Worm (Caenorhabditis elegans): ENCODE measurements around the gene F54D5.4.

DNA sequence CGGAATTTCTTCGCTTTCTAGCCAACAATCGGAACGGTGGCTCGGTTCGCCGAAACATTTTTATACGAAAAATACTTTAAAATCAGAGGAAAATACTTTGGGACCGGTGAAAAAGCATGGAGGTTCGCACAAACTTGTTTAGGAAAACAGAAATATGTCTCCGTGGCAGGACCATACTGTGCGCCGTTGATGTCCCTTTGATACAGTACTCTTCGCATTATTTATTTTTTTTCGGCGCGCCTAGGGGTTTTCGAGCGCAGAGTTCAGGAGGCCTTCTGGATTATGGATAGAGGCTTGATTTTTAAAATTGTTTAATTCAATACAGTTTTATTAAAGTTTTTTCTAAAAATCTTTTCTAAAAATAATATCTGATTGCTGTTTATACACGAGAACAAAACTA lies 24.9 kb upstream of the F54D5.4 start, which contains the start of gene F54D5.9:
- no peak for TF ChIP-seq pqm-1 (tag; optimal IDR thresholded peaks at IDR 0.05)
- TF ChIP-seq ahr-1 (tag; optimal IDR thresholded peaks at IDR 0.05), result no peak
- TF ChIP-seq dve-1 (tag; optimal IDR thresholded peaks at IDR 0.05), result no peak
- no peak for TF ChIP-seq unc-3 (GFP tag; conservative IDR thresholded peaks at IDR 0.05)
- TF ChIP-seq unc-3 (tag; optimal IDR thresholded peaks at IDR 0.05), result no peak
- TF ChIP-seq unc-86 (tag; optimal IDR thresholded peaks at IDR 0.05), result no peak
- TF ChIP-seq tbx-2 (tag; optimal IDR thresholded peaks at IDR 0.05), result no peak

Data from whole organism, late embryonic.